Worm (Caenorhabditis elegans) whole organism, L1 larva: ENCODE data around the gene srxa-2.

Experiments used
- Y116A8C.19 ChIP-seq: sonication (generic microtip); optimal IDR thresholded peaks from 2 replicates; lab custom pipeline; 2016; ENCODE audit warnings: missing compliant biosample characterization, missing genetic modification characterization, borderline replicate concordance
- aly-2 ChIP-seq: fragments of 150-350 bp; optimal IDR thresholded peaks from 2 replicates; lab custom pipeline; 2014; ENCODE audit warnings: missing biosample characterization, missing genetic modification characterization
- dpl-1 ChIP-seq, 3 experiments: fragments of 150-350 bp in 2 of 3; sonication (generic microtip) in 1 of 3; optimal IDR thresholded peaks; 2 replicates each; lab custom pipeline; 2014 to 2017; ENCODE audit warnings: missing biosample characterization in 3 of 3, missing genetic modification characterization in 3 of 3, missing genetic modification reagents in 3 of 3
- efl-3 ChIP-seq: fragments of 200-800 bp; sonication (Bioruptor generic); optimal IDR thresholded peaks from 2 replicates; lab custom pipeline; 2018; ENCODE audit warnings: mild to moderate bottlenecking, missing genetic modification characterization, missing compliant biosample characterization
- isw-1 ChIP-seq: fragments of 200-800 bp; sonication (Bioruptor generic); IDR thresholded peaks from 2 replicates; pipeline ENCODE4 v1.3.6; 2022; ENCODE audit warnings: missing genetic modification characterization, missing compliant biosample characterization
- lin-13 ChIP-seq: fragments of 150-350 bp; optimal IDR thresholded peaks from 2 replicates; lab custom pipeline; 2014; ENCODE audit warnings: missing biosample characterization, missing genetic modification reagents, missing genetic modification characterization
- mdl-1 ChIP-seq, 2 experiments: fragments of 150-350 bp; optimal IDR thresholded peaks; 2 replicates each; lab custom pipeline; 2014 to 2017; ENCODE audit warnings: missing biosample characterization in 2 of 2, missing genetic modification characterization in 2 of 2, inconsistent platforms in 1 of 2
- nhr-237 ChIP-seq: fragments of 150-350 bp; optimal IDR thresholded peaks from 2 replicates; lab custom pipeline; 2014; ENCODE audit warnings: missing biosample characterization, missing genetic modification characterization
- nhr-76 ChIP-seq: sonication (generic microtip); optimal IDR thresholded peaks from 2 replicates; lab custom pipeline; 2017; ENCODE audit warnings: missing biosample characterization, missing genetic modification characterization
- nhr-77 ChIP-seq: fragments of 150-350 bp; optimal IDR thresholded peaks from 2 replicates; lab custom pipeline; 2014; ENCODE audit warnings: missing biosample characterization, missing genetic modification characterization
- pag-3 ChIP-seq: sonication (generic microtip); optimal IDR thresholded peaks from 2 replicates; lab custom pipeline; 2017; ENCODE audit warnings: missing genetic modification characterization, mild to moderate bottlenecking, missing compliant biosample characterization, antibody characterized with exemption, borderline replicate concordance; ENCODE audit not compliant: insufficient read depth
- snpc-4 ChIP-seq: fragments of 150-350 bp; optimal IDR thresholded peaks from 2 replicates; lab custom pipeline; 2014; ENCODE audit warnings: missing biosample characterization, missing genetic modification characterization
- unc-30 ChIP-seq: sonication (generic microtip); optimal IDR thresholded peaks from 2 replicates; lab custom pipeline; 2017; ENCODE audit warnings: missing biosample characterization, missing genetic modification characterization
- zag-1 ChIP-seq: fragments of 150-350 bp; optimal IDR thresholded peaks from 2 replicates; lab custom pipeline; 2014; ENCODE audit warnings: missing biosample characterization, missing genetic modification characterization

- TF ChIP-seq snpc-4 (tag; lab: Kevin White, UChicago) (no peak), lin-13 (GFP tag; lab: Kevin White, UChicago) (no peak), unc-30 (tag; lab: Kevin White, UChicago) (no peak), isw-1 (GFP tag; lab: Robert Waterston, UW) (no peak), nhr-237 (tag; lab: Kevin White, UChicago) (no peak), aly-2 (no peak), efl-3 (GFP tag; lab: Kevin White, UChicago) (no peak), pag-3 (no peak), mdl-1 (tag; optimal IDR thresholded peaks at IDR 0.05; lab: Kevin White, UChicago) (no peak), nhr-76 (tag; lab: Kevin White, UChicago) (no peak), dpl-1 (GFP tag; optimal IDR thresholded peaks at IDR 0.05; lab: Kevin White, UChicago) (no peak), nhr-77 (tag; lab: Kevin White, UChicago) (no peak), Y116A8C.19 (tag; lab: Kevin White, UChicago) (no peak), zag-1 (tag; lab: Kevin White, UChicago) (no peak)
Observed at ce11 chrIV:9374529-9374928, 48.7 kb upstream of the srxa-2 start, which contains the start of gene C10C5.3.
